Fruit fly (Drosophila melanogaster) S2 (cell line): ENCODE results near the gene IM33.

Experiments
- CG8478 ChIP-seq: fragments of >200 bp; optimal IDR thresholded peaks from 2 replicates; lab custom pipeline; 2018
- CTCF ChIP-seq, 2 experiments: fragments of >200 bp; optimal IDR thresholded peaks; 2 replicates each; lab custom pipeline; 2018

DNA sequence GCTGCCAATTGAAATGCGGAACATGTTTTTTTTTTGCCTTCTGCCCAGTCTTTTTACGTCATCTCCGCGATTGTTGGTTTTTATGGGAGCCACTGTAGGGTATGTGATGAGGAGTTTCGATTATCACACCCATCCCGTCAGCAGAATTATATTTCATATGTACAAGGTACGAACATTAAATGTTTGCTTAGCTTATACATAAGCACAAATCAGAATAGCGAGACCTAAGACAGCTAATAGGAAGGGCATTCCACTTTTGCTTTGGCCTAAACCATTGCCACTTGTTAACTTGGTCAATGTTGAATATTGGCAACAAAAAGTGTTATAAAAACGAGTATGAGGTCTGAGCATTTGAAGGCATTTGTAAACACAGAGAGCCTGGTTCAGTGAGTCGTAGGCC is 6.8 kb upstream of the IM33 start, which contains the start of gene CG2816:
- TF ChIP-seq CG8478 (lab: Kevin White, UChicago) = no peak
- TF ChIP-seq CTCF (optimal IDR thresholded peaks at IDR 0.05; lab: Kevin White, UChicago) = no peak
